Fruit fly (Drosophila melanogaster) whole organism, prepupa: ENCODE data around the gene Acsx1L.

Source experiments
- Blimp-1 ChIP-seq: fragments of 200-800 bp; sonication (Bioruptor generic); optimal IDR thresholded peaks from 3 replicates; lab custom pipeline; 2017; ENCODE audit warnings: missing biosample characterization, missing genetic modification characterization, mild to moderate bottlenecking, moderate library complexity, missing genetic modification reagents
- CG15336 ChIP-seq: fragments of 200-800 bp; sonication (Bioruptor generic); IDR thresholded peaks from 2 replicates; pipeline ENCODE4 v1.3.6; 2022; ENCODE audit warnings: missing biosample characterization, missing genetic modification characterization
- CG1621 ChIP-seq: fragments of 200-800 bp; sonication (Bioruptor generic); optimal IDR thresholded peaks from 3 replicates; lab custom pipeline; 2018; ENCODE audit warnings: missing biosample characterization, mild to moderate bottlenecking, missing genetic modification characterization
- CG16779 ChIP-seq: fragments of 200-800 bp; sonication (Bioruptor generic); optimal IDR thresholded peaks from 3 replicates; lab custom pipeline; 2017; ENCODE audit warnings: missing biosample characterization, mild to moderate bottlenecking, missing genetic modification characterization
- CG32006 ChIP-seq: fragments of 200-800 bp; sonication (Bioruptor generic); optimal IDR thresholded peaks from 3 replicates; lab custom pipeline; 2017; ENCODE audit warnings: missing biosample characterization, mild to moderate bottlenecking, missing genetic modification characterization
- CG34406 ChIP-seq: fragments of 200-800 bp; sonication (Bioruptor generic); optimal IDR thresholded peaks from 3 replicates; lab custom pipeline; 2016; ENCODE audit warnings: missing biosample characterization, missing genetic modification characterization
- CG3919 ChIP-seq: fragments of 200-800 bp; sonication (Bioruptor generic); optimal IDR thresholded peaks from 3 replicates; lab custom pipeline; 2016; ENCODE audit warnings: missing biosample characterization, missing genetic modification characterization
- CG4318 ChIP-seq: fragments of 200-800 bp; sonication (Bioruptor generic); optimal IDR thresholded peaks from 3 replicates; lab custom pipeline; 2017; ENCODE audit warnings: missing biosample characterization, mild to moderate bottlenecking, missing genetic modification characterization
- CG6163 ChIP-seq: fragments of 200-800 bp; sonication (Bioruptor generic); IDR thresholded peaks from 3 replicates; pipeline ENCODE4 v1.3.6; 2022; ENCODE audit warnings: missing biosample characterization, missing genetic modification characterization
- CG6792 ChIP-seq: fragments of 200-800 bp; sonication (Bioruptor generic); optimal IDR thresholded peaks from 3 replicates; lab custom pipeline; 2016; ENCODE audit warnings: missing biosample characterization, missing genetic modification characterization
- CG6808 ChIP-seq: fragments of 200-800 bp; sonication (Bioruptor generic); optimal IDR thresholded peaks from 3 replicates; lab custom pipeline; 2017; ENCODE audit warnings: missing biosample characterization, missing genetic modification characterization, mild to moderate bottlenecking, moderate library complexity, missing genetic modification reagents
- CG6854 ChIP-seq: fragments of 200-800 bp; sonication (Bioruptor generic); optimal IDR thresholded peaks from 2 replicates; lab custom pipeline; 2017; ENCODE audit warnings: missing biosample characterization, mild to moderate bottlenecking, missing genetic modification characterization
- CG8319 ChIP-seq: fragments of 200-800 bp; sonication (Bioruptor generic); optimal IDR thresholded peaks from 3 replicates; lab custom pipeline; 2016; ENCODE audit warnings: missing biosample characterization, missing genetic modification characterization
- CG9139 ChIP-seq: fragments of 200-800 bp; sonication (Bioruptor generic); optimal IDR thresholded peaks from 3 replicates; lab custom pipeline; 2017; ENCODE audit warnings: missing biosample characterization, mild to moderate bottlenecking, missing genetic modification characterization
- Eip75B ChIP-seq: fragments of 200-800 bp; sonication (Bioruptor generic); optimal IDR thresholded peaks from 3 replicates; lab custom pipeline; 2016; ENCODE audit warnings: missing biosample characterization, missing genetic modification characterization
- Eip78C ChIP-seq: fragments of 200-800 bp; sonication (Bioruptor generic); peaks from one replicate; lab custom pipeline; 2016; ENCODE audit warnings: missing biosample characterization, missing genetic modification characterization
- Eip93F ChIP-seq: fragments of 200-800 bp; sonication (Bioruptor generic); optimal IDR thresholded peaks from 2 replicates; lab custom pipeline; 2016; ENCODE audit warnings: missing biosample characterization, mild to moderate bottlenecking, missing genetic modification characterization
- Ets96B ChIP-seq: fragments of 200-800 bp; optimal IDR thresholded peaks from 2 replicates; lab custom pipeline; 2019; ENCODE audit warnings: missing biosample characterization, mild to moderate bottlenecking, missing genetic modification characterization, moderate library complexity
- Gug ChIP-seq: fragments of 200-800 bp; sonication (Bioruptor generic); IDR thresholded peaks from 2 replicates; pipeline ENCODE4 v1.3.6; 2022; ENCODE audit warnings: missing biosample characterization, missing genetic modification characterization
- Hr38 ChIP-seq: sonication (Bioruptor generic); optimal IDR thresholded peaks from 2 replicates; lab custom pipeline; 2016; ENCODE audit warnings: missing biosample characterization, missing genetic modification characterization
- Hr39 ChIP-seq: fragments of 200-800 bp; sonication (Bioruptor generic); optimal IDR thresholded peaks from 2 replicates; lab custom pipeline; 2016; ENCODE audit warnings: missing biosample characterization, missing genetic modification characterization
- Hr4 ChIP-seq: fragments of 200-800 bp; sonication (Bioruptor generic); optimal IDR thresholded peaks from 3 replicates; lab custom pipeline; 2016; ENCODE audit warnings: missing biosample characterization, missing genetic modification characterization
- Lpt ChIP-seq: fragments of 200-800 bp; sonication (Bioruptor generic); optimal IDR thresholded peaks from 3 replicates; lab custom pipeline; 2016; ENCODE audit warnings: missing biosample characterization, missing genetic modification characterization
- OdsH ChIP-seq: fragments of 200-800 bp; sonication (Bioruptor generic); optimal IDR thresholded peaks from 3 replicates; lab custom pipeline; 2016; ENCODE audit warnings: missing biosample characterization, missing genetic modification characterization
- Sox102F ChIP-seq: fragments of 200-800 bp; sonication (Bioruptor generic); optimal IDR thresholded peaks from 2 replicates; lab custom pipeline; 2016; ENCODE audit warnings: missing biosample characterization, mild to moderate bottlenecking, missing genetic modification characterization
- acj6 ChIP-seq: fragments of 200-800 bp; sonication (Bioruptor generic); optimal IDR thresholded peaks from 3 replicates; lab custom pipeline; 2016; ENCODE audit warnings: missing biosample characterization, missing genetic modification characterization
- dac ChIP-seq: fragments of 200-800 bp; sonication (Bioruptor generic); optimal IDR thresholded peaks from 2 replicates; lab custom pipeline; 2017; ENCODE audit warnings: missing biosample characterization, mild to moderate bottlenecking, missing genetic modification characterization
- dsx ChIP-seq: fragments of 200-800 bp; optimal IDR thresholded peaks from 3 replicates; lab custom pipeline; 2019; ENCODE audit warnings: missing biosample characterization, mild to moderate bottlenecking, missing genetic modification characterization, moderate library complexity; ENCODE audit not compliant: poor library complexity, severe bottlenecking
- eg ChIP-seq: fragments of 200-800 bp; sonication (Bioruptor generic); IDR thresholded peaks from 3 replicates; pipeline ENCODE4 v1.3.6; 2022; ENCODE audit warnings: missing biosample characterization, missing genetic modification characterization
- esn ChIP-seq: fragments of 200-800 bp; sonication (Bioruptor generic); optimal IDR thresholded peaks from 2 replicates; lab custom pipeline; 2016; ENCODE audit warnings: missing biosample characterization, mild to moderate bottlenecking, missing genetic modification characterization, moderate library complexity
- fd59A ChIP-seq: fragments of 200-800 bp; sonication (Bioruptor generic); optimal IDR thresholded peaks from 2 replicates; lab custom pipeline; 2017; ENCODE audit warnings: missing biosample characterization, mild to moderate bottlenecking, missing genetic modification characterization, missing genetic modification reagents
- fd85E ChIP-seq: fragments of 200-800 bp; sonication (Bioruptor generic); optimal IDR thresholded peaks from 3 replicates; lab custom pipeline; 2016; ENCODE audit warnings: missing biosample characterization, missing genetic modification characterization
- fkh ChIP-seq: fragments of 200-800 bp; sonication (Bioruptor generic); optimal IDR thresholded peaks from 3 replicates; lab custom pipeline; 2017; ENCODE audit warnings: missing biosample characterization, mild to moderate bottlenecking, missing genetic modification characterization, moderate library complexity
- lz ChIP-seq: fragments of 200-800 bp; sonication (Bioruptor generic); optimal IDR thresholded peaks from 3 replicates; lab custom pipeline; 2016; ENCODE audit warnings: missing biosample characterization, missing genetic modification characterization
- net ChIP-seq: fragments of 200-800 bp; sonication (Bioruptor generic); optimal IDR thresholded peaks from 3 replicates; lab custom pipeline; 2016; ENCODE audit warnings: missing biosample characterization, missing genetic modification characterization
- pdm3 ChIP-seq: fragments of 200-800 bp; sonication (Bioruptor generic); optimal IDR thresholded peaks from 3 replicates; lab custom pipeline; 2016; ENCODE audit warnings: missing biosample characterization, missing genetic modification characterization
- vri ChIP-seq: fragments of 200-800 bp; sonication (Bioruptor generic); optimal IDR thresholded peaks from 3 replicates; lab custom pipeline; 2016; ENCODE audit warnings: missing biosample characterization, mild to moderate bottlenecking, missing genetic modification characterization

The Acsx1L gene

DNA sequence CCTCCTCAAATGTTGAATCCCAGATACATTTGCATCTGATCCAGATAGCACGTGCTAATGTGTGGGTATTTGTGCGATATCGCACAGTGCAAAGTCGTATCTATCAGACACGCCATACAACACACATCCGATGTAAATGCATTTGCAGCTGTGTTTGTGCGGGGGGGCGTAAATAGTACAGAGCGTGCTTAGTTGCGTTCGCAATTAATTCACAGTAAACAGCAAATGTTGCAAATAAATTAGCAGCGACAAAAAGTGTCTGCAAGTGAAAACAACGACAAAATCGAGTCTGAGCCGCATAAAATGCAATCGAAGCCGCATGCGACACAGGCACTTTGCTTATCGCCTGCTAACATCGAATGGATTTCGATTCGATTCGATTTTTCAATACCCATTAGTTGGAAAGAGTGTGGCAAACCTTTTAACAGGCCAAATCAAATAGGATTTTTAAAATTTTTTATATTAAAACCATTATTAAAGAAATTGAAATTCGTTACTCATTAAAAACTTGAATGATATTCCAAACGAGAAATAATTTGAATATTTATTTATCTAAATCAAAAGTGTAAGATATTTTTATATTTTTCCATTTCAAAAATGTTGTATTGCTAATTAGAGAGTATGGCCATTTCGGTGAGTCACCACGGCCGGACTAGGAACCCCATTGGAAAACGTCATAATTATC is 34.9 kb upstream of the Acsx1L start (continued):
- peak; percentile 46 for TF ChIP-seq Gug (GFP tag; lab: Robert Waterston, UW)
- TF ChIP-seq CG1621 = no peak
- TF ChIP-seq pdm3 (GFP tag; lab: Kevin White, UChicago) = peak; percentile 57
- TF ChIP-seq CG32006 (GFP tag; lab: Kevin White, UChicago) = peak; percentile 89
- TF ChIP-seq Ets96B (tag; lab: Kevin White, UChicago) = no peak
- no peak for TF ChIP-seq dac (GFP tag; lab: Kevin White, UChicago)
- TF ChIP-seq lz (GFP tag; lab: Kevin White, UChicago) = no peak
- TF ChIP-seq CG16779 (tag; lab: Kevin White, UChicago) = no peak
- TF ChIP-seq CG6792 (GFP tag; lab: Kevin White, UChicago) = no peak

DNA sequence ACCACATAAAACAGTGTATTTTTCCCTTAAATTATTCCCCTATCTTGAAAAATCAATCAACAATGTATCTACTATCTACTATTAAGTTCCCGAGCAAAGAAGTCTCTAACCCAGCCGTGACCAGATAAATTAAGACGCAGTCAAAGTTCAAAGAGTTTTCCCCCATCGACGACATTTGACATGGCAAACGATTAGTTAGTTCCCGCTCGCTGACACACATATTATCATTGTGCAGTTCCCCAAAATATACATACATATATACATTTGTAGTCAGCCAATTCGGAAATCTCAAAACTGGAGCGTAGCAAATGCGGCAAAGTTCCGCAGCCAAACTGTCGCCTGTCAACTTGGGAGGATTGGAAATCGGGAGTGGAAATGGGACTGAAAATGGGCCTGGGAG is 34.1 kb upstream of the Acsx1L start:
- TF ChIP-seq CG34406 (GFP tag; lab: Kevin White, UChicago) = no peak
- no peak for TF ChIP-seq Hr39 (GFP tag; lab: Kevin White, UChicago)
- no peak for TF ChIP-seq esn (GFP tag; lab: Kevin White, UChicago)
- TF ChIP-seq CG15336 (GFP tag; lab: Robert Waterston, UW) = no peak
- no peak for TF ChIP-seq fd59A (GFP tag; lab: Kevin White, UChicago)
- TF ChIP-seq fkh = no peak
- TF ChIP-seq Ets96B (tag; lab: Kevin White, UChicago) = no peak
- no peak for TF ChIP-seq Lpt (GFP tag; lab: Kevin White, UChicago)
- no peak for TF ChIP-seq CG6163
- TF ChIP-seq Hr4 (GFP tag; lab: Kevin White, UChicago) = no peak
- no peak for TF ChIP-seq Eip78C
- TF ChIP-seq Eip75B (GFP tag; lab: Kevin White, UChicago) = no peak
- no peak for TF ChIP-seq CG3919
- no peak for TF ChIP-seq acj6 (GFP tag; lab: Kevin White, UChicago)
- TF ChIP-seq CG16779 (tag; lab: Kevin White, UChicago) = no peak
- no peak for TF ChIP-seq vri (GFP tag; lab: Kevin White, UChicago)
- no peak for TF ChIP-seq Hr38 (GFP tag; lab: Kevin White, UChicago)
- TF ChIP-seq Sox102F (GFP tag; lab: Kevin White, UChicago) = no peak
- no peak for TF ChIP-seq net
- TF ChIP-seq CG8319 (GFP tag; lab: Kevin White, UChicago) = no peak
- TF ChIP-seq, all 60 proteins: peak for 0

DNA sequence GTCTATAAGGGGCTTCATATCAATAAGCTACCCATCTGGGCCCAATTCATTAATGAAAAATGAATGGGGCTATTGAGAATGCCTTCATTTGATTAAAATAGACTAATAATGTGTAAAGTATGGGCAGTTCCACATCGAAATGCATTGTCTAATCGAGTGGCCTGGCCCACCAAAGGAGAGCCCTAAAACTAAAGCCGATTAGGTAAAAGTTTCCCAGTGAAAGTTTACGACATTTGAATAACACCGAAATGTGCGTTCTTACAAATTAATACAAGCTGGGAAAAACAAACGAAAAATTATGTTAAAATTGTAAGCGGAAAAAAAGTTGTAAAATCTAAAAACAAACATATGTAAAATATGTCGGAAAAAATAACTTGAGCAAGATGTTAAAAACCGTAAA is 31.9 kb upstream of the Acsx1L start:
- TF ChIP-seq net (no peak), CG4318 (GFP tag; lab: Kevin White, UChicago) (no peak), CG6808 (GFP tag; lab: Kevin White, UChicago) (no peak), Eip93F (GFP tag; lab: Kevin White, UChicago) (no peak), CG16779 (tag; lab: Kevin White, UChicago) (no peak), CG8319 (GFP tag; lab: Kevin White, UChicago) (no peak), fd85E (no peak), Blimp-1 (GFP tag; lab: Kevin White, UChicago) (no peak), CG9139 (GFP tag; lab: Kevin White, UChicago) (no peak), eg (GFP tag; lab: Robert Waterston, UW) (no peak), dsx (GFP tag; lab: Kevin White, UChicago) (no peak), CG6854 (no peak), Lpt (GFP tag; lab: Kevin White, UChicago) (no peak), vri (GFP tag; lab: Kevin White, UChicago) (no peak), fd59A (GFP tag; lab: Kevin White, UChicago) (no peak), Gug (GFP tag; lab: Robert Waterston, UW) (no peak), OdsH (GFP tag; lab: Kevin White, UChicago) (no peak)
